In genomic region chr3R:19094799-19095418, dm6 we compare ENCODE assay signal across 1 fruit fly cellular context.
TF ChIP-seq lines count a peak whose summit lies in the region.

TSS of gene mRpL55 (minus strand) at chr3R:19094905.
TSS of gene ATPsynD (plus strand) at chr3R:19095000.

TF ChIP-seq in whole organism, embryonic, 481 proteins besides CTCF, POLR2A, EP300 and RAD21 (continued from another document and continues in another):
- TF ChIP-seq amos (GFP tag; IDR thresholded peaks at IDR 0.05; lab: Robert Waterston, UW; ENCODE audit: partially characterized antibody) (peak; percentile 35; the same call in 1 of the 2 replicates), nerfin-1 (tag; optimal IDR thresholded peaks at IDR 0.05; lab: Kevin White, UChicago) (no peak), HmgD (GFP tag; optimal IDR thresholded peaks at IDR 0.05; lab: Kevin White, UChicago) (peak; percentile 28), knrl (GFP tag; IDR thresholded peaks at IDR 0.05; lab: Robert Waterston, UW; ENCODE audit: partially characterized antibody) (no peak; the same call in 2 of the 3 replicates), esg (GFP tag; conservative IDR thresholded peaks at IDR 0.05; lab: Robert Waterston, UW) (no peak), Atf-2 (GFP tag; optimal IDR thresholded peaks at IDR 0.05; lab: Kevin White, UChicago) (no peak), abd-A (tag; optimal IDR thresholded peaks at IDR 0.05; lab: Kevin White, UChicago) (peak; percentile 52), CG13287 (GFP tag; IDR thresholded peaks at IDR 0.05; lab: Robert Waterston, UW; ENCODE audit: partially characterized antibody) (no peak; the same call in 1 of the 2 replicates), CG10321 (GFP tag; IDR thresholded peaks at IDR 0.05; lab: Robert Waterston, UW) (no peak), HLH3B (GFP tag; IDR thresholded peaks at IDR 0.05; lab: Robert Waterston, UW) (no peak), CG17912 (GFP tag; optimal IDR thresholded peaks at IDR 0.05; lab: Kevin White, UChicago) (peak; percentile 6), croc (GFP tag; conservative IDR thresholded peaks at IDR 0.05; lab: Robert Waterston, UW) (no peak), Pdp1 (GFP tag; optimal IDR thresholded peaks at IDR 0.05; lab: Kevin White, UChicago) (peak in 1 of 2 experiments; percentile 97), Hr78 (GFP tag; optimal IDR thresholded peaks at IDR 0.05; lab: Kevin White, UChicago) (no peak), phol (tag; optimal IDR thresholded peaks at IDR 0.05; lab: Kevin White, UChicago) (peak; percentile 13), slp2 (GFP tag; optimal IDR thresholded peaks at IDR 0.05; lab: Kevin White, UChicago) (no peak), CG15011 (GFP tag; optimal IDR thresholded peaks at IDR 0.05; lab: Kevin White, UChicago) (no peak), pita (GFP tag; optimal IDR thresholded peaks at IDR 0.05; lab: Kevin White, UChicago) (no peak), jumu (GFP tag; optimal IDR thresholded peaks at IDR 0.05; lab: Kevin White, UChicago) (no peak), chn (GFP tag; optimal IDR thresholded peaks at IDR 0.05; lab: Kevin White, UChicago) (no peak), btn (GFP tag; optimal IDR thresholded peaks at IDR 0.05; lab: Kevin White, UChicago) (no peak), CG32767 (GFP tag; IDR thresholded peaks at IDR 0.05; lab: Robert Waterston, UW) (no peak), sqz (GFP tag; optimal IDR thresholded peaks at IDR 0.05; lab: Kevin White, UChicago) (no peak), kay (GFP tag; optimal IDR thresholded peaks at IDR 0.05; lab: Kevin White, UChicago) (no peak), MBD-R2 (GFP tag; IDR thresholded peaks at IDR 0.05; lab: Robert Waterston, UW) (peak; percentile 82), prd (optimal IDR thresholded peaks at IDR 0.05; lab: Kevin White, UChicago) (no peak), prd (GFP tag; IDR thresholded peaks at IDR 0.05; lab: Robert Waterston, UW) (no peak), CG4282 (GFP tag; optimal IDR thresholded peaks at IDR 0.05; lab: Kevin White, UChicago) (no peak), sens (GFP tag; lab: Kevin White, UChicago) (peak; percentile 70), sc (optimal IDR thresholded peaks at IDR 0.05; lab: Kevin White, UChicago) (no peak), sc (GFP tag; optimal IDR thresholded peaks at IDR 0.05; lab: Kevin White, UChicago) (no peak), scrt (GFP tag; optimal IDR thresholded peaks at IDR 0.05; lab: Kevin White, UChicago) (no peak), hth (optimal IDR thresholded peaks at IDR 0.05; lab: Kevin White, UChicago) (no peak), Atf6 (GFP tag; IDR thresholded peaks at IDR 0.05; lab: Robert Waterston, UW) (no peak), HmgZ (tag; optimal IDR thresholded peaks at IDR 0.05; lab: Kevin White, UChicago) (peak; percentile 50), CG8944 (GFP tag; optimal IDR thresholded peaks at IDR 0.05; lab: Kevin White, UChicago) (no peak), CG15269 (tag; optimal IDR thresholded peaks at IDR 0.05; lab: Kevin White, UChicago) (no peak), CG10366 (GFP tag; IDR thresholded peaks at IDR 0.05; lab: Robert Waterston, UW) (no peak), toy (GFP tag; IDR thresholded peaks at IDR 0.05; lab: Robert Waterston, UW) (no peak), grn (GFP tag; optimal IDR thresholded peaks at IDR 0.05; lab: Kevin White, UChicago) (no peak), crc (GFP tag; optimal IDR thresholded peaks at IDR 0.05; lab: Kevin White, UChicago) (no peak), z (GFP tag; IDR thresholded peaks at IDR 0.05; lab: Robert Waterston, UW) (no peak), CG17186 (GFP tag; optimal IDR thresholded peaks at IDR 0.05; lab: Kevin White, UChicago) (no peak), mirr (GFP tag; optimal IDR thresholded peaks at IDR 0.05; lab: Kevin White, UChicago) (no peak), vvl (GFP tag; IDR thresholded peaks at IDR 0.05; lab: Robert Waterston, UW) (peak; percentile 38; the same call in 1 of the 2 replicates), CG4424 (GFP tag; optimal IDR thresholded peaks at IDR 0.05; lab: Kevin White, UChicago) (no peak), CG1832 (GFP tag; optimal IDR thresholded peaks at IDR 0.05; lab: Kevin White, UChicago) (no peak), CG3838 (GFP tag; optimal IDR thresholded peaks at IDR 0.05; lab: Kevin White, UChicago) (no peak), CG42726 (GFP tag; IDR thresholded peaks at IDR 0.05; lab: Robert Waterston, UW; ENCODE audit: partially characterized antibody) (peak; percentile 45; the same call in 1 of the 2 replicates), CG11093 (GFP tag; IDR thresholded peaks at IDR 0.05; lab: Robert Waterston, UW) (no peak), gt (GFP tag; IDR thresholded peaks at IDR 0.05; lab: Robert Waterston, UW) (no peak), sens-2 (GFP tag; IDR thresholded peaks at IDR 0.05; lab: Robert Waterston, UW) (no peak), BEAF-32 (GFP tag; optimal IDR thresholded peaks at IDR 0.05; lab: Kevin White, UChicago) (no peak), CG2875 (GFP tag; optimal IDR thresholded peaks at IDR 0.05; lab: Kevin White, UChicago) (no peak), Taf1 (GFP tag; IDR thresholded peaks at IDR 0.05; lab: Robert Waterston, UW) (no peak), insv (GFP tag; optimal IDR thresholded peaks at IDR 0.05; lab: Kevin White, UChicago) (no peak), CG17328 (GFP tag; IDR thresholded peaks at IDR 0.05; lab: Robert Waterston, UW) (0 out of 2 replicates have a peak, but pooled peaks have one; percentile 18), Neu2 (GFP tag; optimal IDR thresholded peaks at IDR 0.05; lab: Kevin White, UChicago; ENCODE audit: borderline replicate concordance) (no peak), zfh1 (GFP tag; IDR thresholded peaks at IDR 0.05; lab: Robert Waterston, UW) (no peak), sima (GFP tag; optimal IDR thresholded peaks at IDR 0.05; lab: Kevin White, UChicago) (no peak), TFAM (GFP tag; optimal IDR thresholded peaks at IDR 0.05; lab: Kevin White, UChicago) (no peak), CG31388 (GFP tag; optimal IDR thresholded peaks at IDR 0.05; lab: Kevin White, UChicago) (no peak), al (GFP tag; IDR thresholded peaks at IDR 0.05; lab: Robert Waterston, UW) (no peak), CG14860 (GFP tag; IDR thresholded peaks at IDR 0.05; lab: Robert Waterston, UW; ENCODE audit: partially characterized antibody) (no peak), CG33213 (GFP tag; optimal IDR thresholded peaks at IDR 0.05; lab: Kevin White, UChicago) (peak; percentile 40), CG6254 (GFP tag; optimal IDR thresholded peaks at IDR 0.05; lab: Kevin White, UChicago) (no peak), CG6272 (GFP tag; IDR thresholded peaks at IDR 0.05; lab: Robert Waterston, UW) (no peak), dpn (GFP tag; optimal IDR thresholded peaks at IDR 0.05; lab: Kevin White, UChicago) (peak in 1 of 2 experiments; percentile 14), CG8765 (GFP tag; IDR thresholded peaks at IDR 0.05; lab: Robert Waterston, UW) (no peak), CG12769 (tag; optimal IDR thresholded peaks at IDR 0.05; lab: Kevin White, UChicago) (peak; percentile 4), CG9797 (GFP tag; optimal IDR thresholded peaks at IDR 0.05; lab: Kevin White, UChicago) (peak; percentile 74), CG6791 (GFP tag; IDR thresholded peaks at IDR 0.05; lab: Robert Waterston, UW; ENCODE audit: partially characterized antibody) (no peak), Hr51 (GFP tag; optimal IDR thresholded peaks at IDR 0.05; lab: Kevin White, UChicago) (no peak), E2f1 (GFP tag; IDR thresholded peaks at IDR 0.05; lab: Robert Waterston, UW) (no peak), zen (tag; optimal IDR thresholded peaks at IDR 0.05; lab: Kevin White, UChicago) (peak; percentile 42), sd (tag; optimal IDR thresholded peaks at IDR 0.05; lab: Kevin White, UChicago) (peak; percentile 49), CG8281 (tag; optimal IDR thresholded peaks at IDR 0.05; lab: Kevin White, UChicago) (no peak), pnt (GFP tag; optimal IDR thresholded peaks at IDR 0.05; lab: Kevin White, UChicago) (no peak), CG7786 (GFP tag; optimal IDR thresholded peaks at IDR 0.05; lab: Kevin White, UChicago) (no peak), crol (GFP tag; IDR thresholded peaks at IDR 0.05; lab: Robert Waterston, UW) (no peak), CG14441 (GFP tag; IDR thresholded peaks at IDR 0.05; lab: Robert Waterston, UW) (no peak), ara (GFP tag; IDR thresholded peaks at IDR 0.05; lab: Robert Waterston, UW) (no peak), Myb (GFP tag; optimal IDR thresholded peaks at IDR 0.05; lab: Kevin White, UChicago) (peak; percentile 27), CG10267 (tag; optimal IDR thresholded peaks at IDR 0.05; lab: Kevin White, UChicago) (peak; percentile 46), Six4 (GFP tag; optimal IDR thresholded peaks at IDR 0.05; lab: Kevin White, UChicago) (no peak), Side (GFP tag; optimal IDR thresholded peaks at IDR 0.05; lab: Kevin White, UChicago) (no peak), ranshi (GFP tag; IDR thresholded peaks at IDR 0.05; lab: Robert Waterston, UW) (no peak), Jarid2 (GFP tag; optimal IDR thresholded peaks at IDR 0.05; lab: Kevin White, UChicago) (peak; percentile 6), H15 (GFP tag; IDR thresholded peaks at IDR 0.05; lab: Robert Waterston, UW) (no peak), CG14965 (GFP tag; optimal IDR thresholded peaks at IDR 0.05; lab: Kevin White, UChicago; ENCODE audit: borderline replicate concordance) (no peak), ssp (GFP tag; IDR thresholded peaks at IDR 0.05; lab: Robert Waterston, UW) (no peak), CG8478 (optimal IDR thresholded peaks at IDR 0.05; lab: Kevin White, UChicago) (no peak), pzg (GFP tag; optimal IDR thresholded peaks at IDR 0.05; lab: Kevin White, UChicago) (peak; percentile 92), CG34376 (GFP tag; optimal IDR thresholded peaks at IDR 0.05; lab: Kevin White, UChicago) (no peak), CG6683 (GFP tag; optimal IDR thresholded peaks at IDR 0.05; lab: Kevin White, UChicago) (no peak), NC2α (GFP tag; optimal IDR thresholded peaks at IDR 0.05; lab: Kevin White, UChicago) (no peak), bab2 (GFP tag; optimal IDR thresholded peaks at IDR 0.05; lab: Kevin White, UChicago) (no peak), CG11504 (tag; optimal IDR thresholded peaks at IDR 0.05; lab: Kevin White, UChicago) (peak; percentile 38), Tbp (GFP tag; optimal IDR thresholded peaks at IDR 0.05; lab: Kevin White, UChicago) (no peak), CG3726 (GFP tag; IDR thresholded peaks at IDR 0.05; lab: Robert Waterston, UW) (no peak), CG7928 (GFP tag; optimal IDR thresholded peaks at IDR 0.05; lab: Kevin White, UChicago) (peak; percentile 88), ind (GFP tag; optimal IDR thresholded peaks at IDR 0.05; lab: Kevin White, UChicago) (no peak), CG16815 (GFP tag; optimal IDR thresholded peaks at IDR 0.05; lab: Kevin White, UChicago) (no peak), CG12942 (GFP tag; optimal IDR thresholded peaks at IDR 0.05; lab: Kevin White, UChicago) (no peak), trem (tag; optimal IDR thresholded peaks at IDR 0.05; lab: Kevin White, UChicago) (peak; percentile 14), CG2202 (tag; optimal IDR thresholded peaks at IDR 0.05; lab: Kevin White, UChicago) (no peak), Vsx1 (GFP tag; optimal IDR thresholded peaks at IDR 0.05; lab: Kevin White, UChicago) (peak; percentile 56), CG30431 (GFP tag; optimal IDR thresholded peaks at IDR 0.05; lab: Kevin White, UChicago) (no peak), emc (GFP tag; optimal IDR thresholded peaks at IDR 0.05; lab: Kevin White, UChicago) (no peak), CG4854 (GFP tag; optimal IDR thresholded peaks at IDR 0.05; lab: Kevin White, UChicago) (no peak), sug (tag; optimal IDR thresholded peaks at IDR 0.05; lab: Kevin White, UChicago) (no peak), B-H1 (GFP tag; IDR thresholded peaks at IDR 0.05; lab: Robert Waterston, UW) (no peak), shn (GFP tag; optimal IDR thresholded peaks at IDR 0.05; lab: Kevin White, UChicago) (no peak), ERR (GFP tag; optimal IDR thresholded peaks at IDR 0.05; lab: Kevin White, UChicago) (no peak), crp (GFP tag; optimal IDR thresholded peaks at IDR 0.05; lab: Kevin White, UChicago) (peak; percentile 27 to 90), CG3281 (GFP tag; optimal IDR thresholded peaks at IDR 0.05; lab: Kevin White, UChicago) (peak; percentile 9), CG18764 (GFP tag; optimal IDR thresholded peaks at IDR 0.05; lab: Kevin White, UChicago) (no peak), Dref (GFP tag; IDR thresholded peaks at IDR 0.05; lab: Robert Waterston, UW) (peak; percentile 56), Trl (optimal IDR thresholded peaks at IDR 0.05; lab: Kevin White, UChicago) (no peak), Trl (GFP tag; optimal IDR thresholded peaks at IDR 0.05; lab: Kevin White, UChicago) (no peak), CG1603 (tag; optimal IDR thresholded peaks at IDR 0.05; lab: Kevin White, UChicago) (peak; percentile 64), CG12391 (tag; optimal IDR thresholded peaks at IDR 0.05; lab: Kevin White, UChicago) (peak; percentile 17), MESR4 (GFP tag; optimal IDR thresholded peaks at IDR 0.05; lab: Kevin White, UChicago) (peak; percentile 87), CG34224 (GFP tag; IDR thresholded peaks at IDR 0.05; lab: Robert Waterston, UW; ENCODE audit: partially characterized antibody) (peak; percentile 7; the same call in 1 of the 3 replicates), CG33557 (GFP tag; optimal IDR thresholded peaks at IDR 0.05; lab: Kevin White, UChicago) (peak; percentile 9), unpg (GFP tag; optimal IDR thresholded peaks at IDR 0.05; lab: Kevin White, UChicago) (peak; percentile 18), Sox102F (GFP tag; optimal IDR thresholded peaks at IDR 0.05; lab: Kevin White, UChicago) (no peak), Abd-B (GFP tag; optimal IDR thresholded peaks at IDR 0.05; lab: Kevin White, UChicago) (peak; percentile 27), p53 (GFP tag; optimal IDR thresholded peaks at IDR 0.05; lab: Kevin White, UChicago) (no peak), CG12219 (GFP tag; optimal IDR thresholded peaks at IDR 0.05; lab: Kevin White, UChicago) (no peak), dm (GFP tag; optimal IDR thresholded peaks at IDR 0.05; lab: Kevin White, UChicago) (peak; percentile 56), mld (GFP tag; IDR thresholded peaks at IDR 0.05; lab: Robert Waterston, UW; ENCODE audit: partially characterized antibody) (0 out of 3 replicates have a peak, but pooled peaks have one; percentile 38), Hmr (GFP tag; optimal IDR thresholded peaks at IDR 0.05; lab: Kevin White, UChicago) (peak; percentile 31), Chrac-16 (GFP tag; optimal IDR thresholded peaks at IDR 0.05; lab: Kevin White, UChicago) (no peak), ken (GFP tag; IDR thresholded peaks at IDR 0.05; lab: Robert Waterston, UW) (no peak), CG12236 (GFP tag; optimal IDR thresholded peaks at IDR 0.05; lab: Kevin White, UChicago) (no peak)
